Worm (Caenorhabditis elegans): Measurements from ENCODE around the gene srx-88.

DNA sequence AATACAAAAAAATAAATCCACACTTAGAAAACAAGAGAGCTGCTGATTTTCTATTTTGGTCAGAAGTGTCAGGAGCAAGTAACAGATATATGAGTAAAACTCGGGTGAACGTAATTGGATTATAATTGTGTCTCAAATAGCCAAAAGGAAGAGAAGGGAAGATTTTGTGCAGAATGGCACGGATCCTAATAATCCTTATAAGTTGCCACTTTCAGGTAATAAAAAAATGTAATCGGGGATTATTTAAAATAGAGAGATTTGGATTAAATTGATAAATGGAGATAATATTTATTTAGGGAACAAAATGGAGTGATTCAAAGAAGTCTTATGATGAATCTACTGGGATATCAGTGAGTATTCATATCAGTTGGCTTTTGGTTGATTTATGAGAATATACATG is 41.6 kb downstream of the srx-88 start:
- TF ChIP-seq sup-37 (GFP tag; optimal IDR thresholded peaks at IDR 0.05) = no peak
- no peak for TF ChIP-seq mdl-1 (tag; optimal IDR thresholded peaks at IDR 0.05)
- no peak for TF ChIP-seq ztf-11 (tag; optimal IDR thresholded peaks at IDR 0.05)
- TF ChIP-seq unc-30 (tag; optimal IDR thresholded peaks at IDR 0.05) = no peak
- TF ChIP-seq skn-1 (tag; optimal IDR thresholded peaks at IDR 0.05) = no peak
- no peak for TF ChIP-seq lsy-2 (tag; optimal IDR thresholded peaks at IDR 0.05)
- TF ChIP-seq mab-9 (GFP tag; IDR thresholded peaks at IDR 0.05) = no peak
- TF ChIP-seq xbp-1 (tag; optimal IDR thresholded peaks at IDR 0.05) = no peak
- no peak for TF ChIP-seq fos-1 (tag; optimal IDR thresholded peaks at IDR 0.05)
- no peak for TF ChIP-seq rnt-1 (tag; optimal IDR thresholded peaks at IDR 0.05)

Measured in whole organism, L1 larva.